Worm (Caenorhabditis elegans) whole organism, L3 larva: ENCODE data around the gene dpy-4.
"Not testable (repeated sequence)": the region's sequence is repeated elsewhere in the genome, so short reads cannot be mapped to it uniquely, and the experiment has no call there.

Experiments
- R02D3.7 ChIP-seq: fragments of 150-350 bp; optimal IDR thresholded peaks from 2 replicates; lab custom pipeline; 2014; ENCODE audit warnings: missing biosample characterization, missing genetic modification characterization
- ZK546.5 ChIP-seq: sonication (generic microtip); optimal IDR thresholded peaks from 2 replicates; lab custom pipeline; 2017; ENCODE audit warnings: missing biosample characterization, missing genetic modification characterization
- aly-2 ChIP-seq: fragments of 150-350 bp; optimal IDR thresholded peaks from 2 replicates; lab custom pipeline; 2014; ENCODE audit warnings: missing biosample characterization, missing genetic modification characterization
- ama-1 ChIP-seq: fragments of 150-350 bp; optimal IDR thresholded peaks from 2 replicates; lab custom pipeline; 2018
- ceh-28 ChIP-seq: fragments of 150-350 bp; optimal IDR thresholded peaks from 2 replicates; lab custom pipeline; 2014; ENCODE audit warnings: missing biosample characterization, missing genetic modification reagents, missing genetic modification characterization
- ceh-9 ChIP-seq: sonication (generic microtip); optimal IDR thresholded peaks from 2 replicates; lab custom pipeline; 2018; ENCODE audit warnings: missing biosample characterization, missing genetic modification characterization
- daf-12 ChIP-seq: fragments of 150-350 bp; optimal IDR thresholded peaks from 2 replicates; lab custom pipeline; 2014; ENCODE audit warnings: missing biosample characterization, missing genetic modification reagents, missing genetic modification characterization
- egl-5 ChIP-seq: fragments of 150-350 bp; optimal IDR thresholded peaks from 2 replicates; lab custom pipeline; 2017; ENCODE audit warnings: missing biosample characterization, missing genetic modification reagents, missing genetic modification characterization, inconsistent platforms
- elt-1 ChIP-seq: fragments of 150-350 bp; optimal IDR thresholded peaks from 2 replicates; lab custom pipeline; 2014; ENCODE audit warnings: missing biosample characterization, missing genetic modification characterization
- elt-2 ChIP-seq: sonication (generic microtip); optimal IDR thresholded peaks from 2 replicates; lab custom pipeline; 2016; ENCODE audit warnings: missing genetic modification reagents, mild to moderate bottlenecking, missing genetic modification characterization, missing compliant biosample characterization
- elt-3 ChIP-seq, 3 experiments: fragments of 150-350 bp in 1 of 3; sonication (generic microtip) in 2 of 3; optimal IDR thresholded peaks; 2 replicates in 2 of 3; 4 replicates in 1 of 3; lab custom pipeline; 2014 to 2017; ENCODE audit warnings: missing biosample characterization in 3 of 3, missing genetic modification characterization in 3 of 3
- eor-1 ChIP-seq, 2 experiments: fragments of 150-350 bp; optimal IDR thresholded peaks; 2 replicates each; lab custom pipeline; 2014 to 2018; ENCODE audit warnings: missing biosample characterization in 2 of 2, missing genetic modification characterization in 2 of 2
- fkh-2 ChIP-seq: fragments of 150-350 bp; optimal IDR thresholded peaks from 2 replicates; lab custom pipeline; 2014; ENCODE audit warnings: missing biosample characterization, missing genetic modification reagents, missing genetic modification characterization
- hmg-11 ChIP-seq: sonication (generic microtip); optimal IDR thresholded peaks from 2 replicates; lab custom pipeline; 2016; ENCODE audit warnings: missing genetic modification characterization, missing compliant biosample characterization
- lin-15B ChIP-seq: fragments of 150-350 bp; optimal IDR thresholded peaks from 2 replicates; lab custom pipeline; 2014; ENCODE audit warnings: missing biosample characterization, missing genetic modification characterization
- lin-39 ChIP-seq: fragments of 150-350 bp; optimal IDR thresholded peaks from 2 replicates; lab custom pipeline; 2018; ENCODE audit warnings: missing biosample characterization, missing genetic modification reagents, missing genetic modification characterization
- mdl-1 ChIP-seq: fragments of 150-350 bp; optimal IDR thresholded peaks from 2 replicates; lab custom pipeline; 2014; ENCODE audit warnings: missing biosample characterization, missing genetic modification characterization
- mml-1 ChIP-seq: fragments of 150-350 bp; sonication (generic microtip); optimal IDR thresholded peaks from 3 replicates; lab custom pipeline; 2014; ENCODE audit warnings: missing biosample characterization, missing genetic modification characterization
- nfya-1 ChIP-seq: sonication (generic microtip); optimal IDR thresholded peaks from 2 replicates; lab custom pipeline; 2017; ENCODE audit warnings: missing genetic modification characterization, mild to moderate bottlenecking, missing compliant biosample characterization, antibody characterized with exemption, moderate library complexity; ENCODE audit not compliant: insufficient read depth
- nhr-11 ChIP-seq: fragments of 150-350 bp; optimal IDR thresholded peaks from 2 replicates; lab custom pipeline; 2014; ENCODE audit warnings: missing biosample characterization, missing genetic modification characterization
- nhr-12 ChIP-seq: fragments of 150-350 bp; optimal IDR thresholded peaks from 2 replicates; lab custom pipeline; 2014; ENCODE audit warnings: missing biosample characterization, missing genetic modification characterization
- nhr-23 ChIP-seq: fragments of 150-350 bp; optimal IDR thresholded peaks from 2 replicates; lab custom pipeline; 2014; ENCODE audit warnings: missing biosample characterization, missing genetic modification reagents, missing genetic modification characterization
- nhr-237 ChIP-seq: fragments of 150-350 bp; optimal IDR thresholded peaks from 2 replicates; lab custom pipeline; 2014; ENCODE audit warnings: missing biosample characterization, missing genetic modification characterization
- nhr-25 ChIP-seq: sonication (generic microtip); optimal IDR thresholded peaks from 2 replicates; lab custom pipeline; 2017; ENCODE audit warnings: missing biosample characterization, missing genetic modification characterization
- nhr-28 ChIP-seq: fragments of 150-350 bp; optimal IDR thresholded peaks from 2 replicates; lab custom pipeline; 2014; ENCODE audit warnings: missing biosample characterization, missing genetic modification characterization
- nhr-43 ChIP-seq: sonication (generic microtip); optimal IDR thresholded peaks from 2 replicates; lab custom pipeline; 2016; ENCODE audit warnings: mild to moderate bottlenecking, missing genetic modification characterization, missing compliant biosample characterization; ENCODE audit not compliant: poor library complexity, severe bottlenecking
- nhr-67 ChIP-seq: fragments of 150-350 bp; optimal IDR thresholded peaks from 2 replicates; lab custom pipeline; 2014; ENCODE audit warnings: missing biosample characterization, missing genetic modification characterization
- nhr-76 ChIP-seq: fragments of 150-350 bp; sonication (generic microtip); optimal IDR thresholded peaks from 5 replicates; lab custom pipeline; 2014; ENCODE audit warnings: missing biosample characterization, missing genetic modification characterization
- nhr-77 ChIP-seq: fragments of 150-350 bp; optimal IDR thresholded peaks from 2 replicates; lab custom pipeline; 2014; ENCODE audit warnings: missing biosample characterization, missing genetic modification characterization
- pha-4 ChIP-seq: fragments of 150-350 bp; optimal IDR thresholded peaks from 2 replicates; lab custom pipeline; 2014; ENCODE audit warnings: missing biosample characterization, missing genetic modification reagents, missing genetic modification characterization
- pqm-1 ChIP-seq: fragments of 150-350 bp; optimal IDR thresholded peaks from 2 replicates; lab custom pipeline; 2017; ENCODE audit warnings: missing biosample characterization, missing genetic modification characterization, inconsistent platforms
- sea-2 ChIP-seq: fragments of 150-350 bp; sonication (generic microtip); optimal IDR thresholded peaks from 4 replicates; lab custom pipeline; 2014; ENCODE audit warnings: missing biosample characterization, missing genetic modification reagents, missing genetic modification characterization
- snpc-4 ChIP-seq: fragments of 150-350 bp; optimal IDR thresholded peaks from 2 replicates; lab custom pipeline; 2014; ENCODE audit warnings: missing biosample characterization, missing genetic modification characterization
- unc-39 ChIP-seq: sonication (generic microtip); optimal IDR thresholded peaks from 4 replicates; lab custom pipeline; 2017; ENCODE audit warnings: missing biosample characterization, missing genetic modification characterization
- unc-62 ChIP-seq: fragments of 150-350 bp; sonication (generic microtip); optimal IDR thresholded peaks from 4 replicates; lab custom pipeline; 2014; ENCODE audit warnings: missing biosample characterization, missing genetic modification reagents, missing genetic modification characterization
- zag-1 ChIP-seq: fragments of 150-350 bp; optimal IDR thresholded peaks from 2 replicates; lab custom pipeline; 2014; ENCODE audit warnings: missing biosample characterization, missing genetic modification characterization
- ztf-11 ChIP-seq: fragments of 150-350 bp; optimal IDR thresholded peaks from 2 replicates; lab custom pipeline; 2014; ENCODE audit warnings: missing biosample characterization, missing genetic modification characterization
- ztf-4 ChIP-seq: fragments of 150-350 bp; optimal IDR thresholded peaks from 2 replicates; lab custom pipeline; 2014; ENCODE audit warnings: missing biosample characterization, missing genetic modification characterization

dpy-4 gene

DNA sequence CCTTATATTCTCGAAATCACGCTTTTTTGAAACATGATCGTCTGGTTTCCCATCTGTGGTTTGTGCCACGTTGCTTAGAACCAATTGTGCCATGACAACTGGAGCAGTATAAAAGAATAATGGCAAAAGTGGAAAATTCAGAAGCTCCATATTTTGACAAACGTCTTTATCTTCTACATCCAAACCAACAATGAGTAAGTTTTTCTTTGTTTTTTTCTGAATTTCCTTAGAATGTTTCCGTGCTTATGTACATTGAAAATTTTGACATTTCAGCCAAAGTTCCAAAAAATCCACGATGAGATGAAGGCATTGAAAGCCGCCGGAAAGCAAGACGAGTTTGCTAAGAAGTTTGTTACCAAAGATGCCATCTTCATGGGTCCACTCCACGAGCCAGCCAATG lies 19.9 kb upstream of the dpy-4 start, which contains the start of gene Y41E3.6:
Gene Y41E3.6, plus strand, starts transcription at position 301 of the 400 bp plus-strand sequence.
- TF ChIP-seq elt-1 (tag; lab: Kevin White, UChicago); elt-3 (tag; optimal IDR thresholded peaks at IDR 0.05; lab: Kevin White, UChicago); nhr-67 (tag; lab: Kevin White, UChicago): not testable (repeated sequence)
- TF ChIP-seq, all 47 proteins: peak for 0; not testable (repeated sequence) for 47

DNA sequence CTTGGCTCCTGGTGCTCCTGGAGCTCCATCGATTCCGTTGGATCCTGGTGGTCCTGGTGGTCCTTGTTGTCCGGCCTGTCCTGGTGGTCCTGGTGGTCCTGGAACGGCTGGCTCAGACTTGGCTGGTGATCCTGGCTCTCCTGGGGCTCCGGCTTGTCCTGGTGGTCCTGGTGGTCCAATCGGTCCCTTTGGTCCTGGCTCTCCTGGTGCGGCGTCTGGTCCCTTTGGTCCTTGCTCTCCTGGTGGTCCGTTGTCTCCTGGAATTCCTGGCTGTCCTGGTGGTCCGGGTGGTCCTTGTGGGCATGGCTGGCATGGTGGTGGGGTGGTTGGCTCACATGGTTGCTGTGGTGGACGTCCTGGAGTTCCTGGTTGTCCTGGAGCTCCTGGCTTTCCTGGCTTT lies 725 bp downstream of the dpy-4 start:
- no peak for TF ChIP-seq zag-1
- TF ChIP-seq, all 47 proteins: peak for 0

DNA sequence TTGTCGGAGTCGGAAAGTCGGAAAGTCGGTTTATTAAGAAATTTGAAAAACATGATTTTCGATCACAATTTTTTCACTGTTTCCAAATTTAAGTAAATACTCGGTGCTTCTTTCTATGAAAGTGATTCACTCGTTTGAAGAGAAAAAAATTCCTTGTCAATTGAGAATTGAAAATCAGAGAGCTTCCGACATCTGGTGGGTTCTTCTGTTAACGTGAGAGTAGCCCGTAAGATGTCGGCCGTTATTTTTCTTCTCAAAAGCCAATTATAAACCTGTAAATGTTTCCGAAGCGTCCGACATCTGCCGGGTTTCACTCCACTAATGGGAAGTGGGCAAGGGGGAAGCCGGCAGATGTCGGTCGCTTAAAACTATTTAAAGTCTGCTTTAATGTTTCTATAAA lies 1.6 kb downstream of the dpy-4 start:
- TF ChIP-seq nhr-23 (tag; lab: Kevin White, UChicago): no peak
- no peak for TF ChIP-seq pha-4 (tag; lab: Kevin White, UChicago)
- no peak for TF ChIP-seq ceh-28 (tag; lab: Kevin White, UChicago)
- TF ChIP-seq ZK546.5 (tag; lab: Kevin White, UChicago): no peak
- TF ChIP-seq lin-39: no peak
- no peak for TF ChIP-seq ztf-4
- TF ChIP-seq elt-3 (tag; optimal IDR thresholded peaks at IDR 0.05; lab: Kevin White, UChicago): peak in 1 of 3 experiments; percentile 32
- peak; percentile 74 for TF ChIP-seq snpc-4 (tag; lab: Kevin White, UChicago)
- no peak for TF ChIP-seq hmg-11
- peak; percentile 87 for TF ChIP-seq nhr-43 (tag; lab: Kevin White, UChicago)
- no peak for TF ChIP-seq ceh-9 (tag; lab: Kevin White, UChicago)
- TF ChIP-seq daf-12: no peak
- TF ChIP-seq nhr-237 (tag; lab: Kevin White, UChicago): no peak
- peak; percentile 66 for TF ChIP-seq ama-1
- peak; percentile 13 for TF ChIP-seq nfya-1 (tag; lab: Kevin White, UChicago)
- TF ChIP-seq nhr-77 (tag; lab: Kevin White, UChicago): no peak

DNA sequence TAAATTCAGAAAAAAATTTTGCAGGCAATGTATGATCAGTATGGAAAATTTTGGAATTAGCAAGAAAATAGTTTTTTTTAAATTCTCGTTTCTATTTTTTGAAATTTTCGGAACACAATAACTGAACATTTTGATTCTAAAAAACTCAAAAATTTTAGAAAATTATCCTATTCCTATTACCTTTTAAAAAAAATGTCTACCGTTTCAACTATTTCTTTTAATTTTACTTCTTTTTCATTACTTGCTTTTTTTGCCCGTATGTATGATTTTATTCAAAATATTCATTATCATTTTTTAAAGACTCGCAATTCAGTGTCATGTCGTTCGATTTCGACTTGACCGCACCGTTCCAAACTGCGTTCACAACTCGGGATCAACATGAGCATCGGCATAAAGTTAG lies 5.3 kb downstream of the dpy-4 start, which contains the start of gene atln-2:
Gene atln-2, plus strand, starts transcription at position 301 of the 400 bp plus-strand sequence.
- TF ChIP-seq aly-2 (tag; lab: Kevin White, UChicago) (no peak), nhr-25 (no peak), eor-1 (tag; optimal IDR thresholded peaks at IDR 0.05; lab: Kevin White, UChicago) (no peak), nhr-67 (tag; lab: Kevin White, UChicago) (no peak), ama-1 (no peak), nfya-1 (tag; lab: Kevin White, UChicago) (no peak), lin-39 (no peak), pqm-1 (no peak), ztf-4 (no peak), nhr-11 (tag; lab: Kevin White, UChicago) (no peak), mml-1 (tag; lab: Kevin White, UChicago) (no peak), daf-12 (no peak), lin-15B (tag; lab: Kevin White, UChicago) (no peak), unc-62 (GFP tag; lab: Kevin White, UChicago) (no peak), egl-5 (tag; lab: Kevin White, UChicago) (no peak), mdl-1 (no peak)

DNA sequence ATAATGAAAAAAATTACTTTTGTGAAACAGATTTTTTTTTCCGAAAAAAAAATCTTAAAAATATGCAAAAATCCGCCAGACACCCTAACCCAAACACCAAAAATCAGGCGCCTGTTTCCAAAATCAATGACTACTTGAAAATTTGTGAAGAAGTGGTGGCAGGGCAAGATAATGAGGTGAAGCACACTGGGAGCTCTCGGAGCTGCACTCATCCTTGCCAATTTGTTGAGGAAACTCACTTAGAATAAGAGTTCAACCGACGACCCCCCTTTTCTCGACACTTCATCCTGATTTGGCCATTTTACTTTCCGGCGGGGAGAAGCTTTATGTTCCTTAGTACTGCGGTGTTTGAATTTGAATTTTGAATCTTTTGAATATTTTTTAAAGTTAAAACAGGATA lies 8.4 kb downstream of the dpy-4 start:
- TF ChIP-seq daf-12: no peak
- no peak for TF ChIP-seq lin-15B (tag; lab: Kevin White, UChicago)
- no peak for TF ChIP-seq R02D3.7
- no peak for TF ChIP-seq nhr-76
- no peak for TF ChIP-seq zag-1
- no peak for TF ChIP-seq elt-1 (tag; lab: Kevin White, UChicago)
- TF ChIP-seq ceh-9 (tag; lab: Kevin White, UChicago): no peak
- TF ChIP-seq nhr-12 (tag; lab: Kevin White, UChicago): no peak
- TF ChIP-seq mml-1 (tag; lab: Kevin White, UChicago): no peak
- no peak for TF ChIP-seq elt-2 (tag; lab: Kevin White, UChicago)
- TF ChIP-seq nhr-237 (tag; lab: Kevin White, UChicago): no peak
- TF ChIP-seq nhr-28 (tag; lab: Kevin White, UChicago): no peak
- no peak for TF ChIP-seq snpc-4 (tag; lab: Kevin White, UChicago)
- TF ChIP-seq nhr-67 (tag; lab: Kevin White, UChicago): no peak
- no peak for TF ChIP-seq unc-39
- no peak for TF ChIP-seq ztf-11
- TF ChIP-seq sea-2 (GFP tag; lab: Kevin White, UChicago): no peak
- no peak for TF ChIP-seq fkh-2 (tag; lab: Kevin White, UChicago)
